Fruit fly (Drosophila melanogaster) whole organism, pupa: ENCODE results near the gene Cka.
"Not testable (repeated sequence)": the region's sequence is repeated elsewhere in the genome, so short reads cannot be mapped to it uniquely, and the experiment has no call there.

ENCODE experiments used
- CG12605 ChIP-seq: fragments of 200-800 bp; sonication (Bioruptor generic); IDR thresholded peaks from 2 replicates; pipeline ENCODE4 v1.3.6; 2022; ENCODE audit warnings: missing biosample characterization, missing genetic modification characterization
- CG15710 ChIP-seq: fragments of 200-800 bp; sonication (Bioruptor generic); optimal IDR thresholded peaks from 2 replicates; lab custom pipeline; 2018; ENCODE audit warnings: missing biosample characterization, mild to moderate bottlenecking, missing genetic modification characterization, moderate library complexity
- CG17806 ChIP-seq: fragments of 200-800 bp; sonication (Bioruptor generic); optimal IDR thresholded peaks from 2 replicates; lab custom pipeline; 2018; ENCODE audit warnings: missing biosample characterization, mild to moderate bottlenecking, missing genetic modification characterization, moderate library complexity
- CG34367 ChIP-seq: fragments of 200-800 bp; sonication (Bioruptor generic); optimal IDR thresholded peaks from 2 replicates; lab custom pipeline; 2018; ENCODE audit warnings: missing biosample characterization, mild to moderate bottlenecking, missing genetic modification characterization
- CG8301 ChIP-seq: fragments of 200-800 bp; sonication (Bioruptor generic); optimal IDR thresholded peaks from 2 replicates; lab custom pipeline; 2018; ENCODE audit warnings: missing biosample characterization, mild to moderate bottlenecking, missing genetic modification characterization
- Ets98B ChIP-seq: fragments of 200-800 bp; sonication (Bioruptor generic); IDR thresholded peaks from 2 replicates; pipeline ENCODE4 v1.3.6; 2022; ENCODE audit warnings: missing biosample characterization, missing genetic modification characterization
- Pif1A ChIP-seq: fragments of 200-800 bp; sonication (Bioruptor generic); optimal IDR thresholded peaks from 3 replicates; lab custom pipeline; 2016; ENCODE audit warnings: missing biosample characterization, missing genetic modification characterization
- Snoo ChIP-seq: fragments of 200-800 bp; sonication (Bioruptor generic); optimal IDR thresholded peaks from 3 replicates; lab custom pipeline; 2017; ENCODE audit warnings: missing biosample characterization, mild to moderate bottlenecking, missing genetic modification characterization, inconsistent platforms
- fd96Ca ChIP-seq: fragments of 200-800 bp; sonication (Bioruptor generic); IDR thresholded peaks from 3 replicates; pipeline ENCODE4 v1.3.6; 2022; ENCODE audit warnings: missing biosample characterization, missing genetic modification characterization

dm6 chr2L:7983646-7984045, 46.9 kb upstream of the Cka start, which contains the start of gene CG7231:
- not testable (repeated sequence) for TF ChIP-seq CG15710; Pif1A; Snoo (tag; lab: Kevin White, UChicago); fd96Ca; CG17806; Ets98B (GFP tag; lab: Robert Waterston, UW); CG8301 (tag; lab: Kevin White, UChicago); CG34367; CG12605 (GFP tag; lab: Robert Waterston, UW)
